Worm (Caenorhabditis elegans) whole organism, young adult: ENCODE data around the gene str-261.

ENCODE experiments used
- D2030.7 ChIP-seq: fragments of 200-800 bp; sonication (Bioruptor generic); IDR thresholded peaks from 2 replicates; pipeline ENCODE4 v1.3.6; 2022; ENCODE audit warnings: missing genetic modification reagents, missing genetic modification characterization, missing compliant biosample characterization
- F37B4.10 ChIP-seq: fragments of 200-800 bp; sonication (Bioruptor generic); IDR thresholded peaks from 2 replicates; pipeline ENCODE4 v1.3.6; 2022; ENCODE audit warnings: missing genetic modification characterization, missing compliant biosample characterization
- Y53G8AR.9 ChIP-seq: fragments of 200-800 bp; sonication (Bioruptor generic); conservative IDR thresholded peaks from 2 replicates; pipeline ENCODE4 v1.3.6; 2022; ENCODE audit warnings: missing genetic modification reagents, missing genetic modification characterization, missing compliant biosample characterization
- aptf-2 ChIP-seq: fragments of 200-800 bp; sonication (Bioruptor generic); conservative IDR thresholded peaks from 2 replicates; pipeline ENCODE4 v1.3.6; 2022; ENCODE audit warnings: missing genetic modification reagents, missing genetic modification characterization, missing compliant biosample characterization
- ccch-3 ChIP-seq: fragments of 200-800 bp; sonication (Bioruptor generic); optimal IDR thresholded peaks from 2 replicates; lab custom pipeline; 2018; ENCODE audit warnings: mild to moderate bottlenecking, missing genetic modification characterization, missing compliant biosample characterization
- cebp-1 ChIP-seq, 2 experiments: fragments of 200-800 bp in 1 of 2; sonication (Bioruptor generic) in 1 of 2; sonication (generic microtip) in 1 of 2; IDR thresholded peaks in 1 of 2; optimal IDR thresholded peaks in 1 of 2; 2 replicates each; pipeline versions ENCODE4 v1.3.6 to Lab custom; 2017 to 2022; ENCODE audit warnings: missing compliant biosample characterization in 2 of 2, missing genetic modification characterization in 2 of 2, mild to moderate bottlenecking in 1 of 2, missing genetic modification reagents in 1 of 2, moderate library complexity in 1 of 2
- ceh-100 ChIP-seq: fragments of 200-800 bp; sonication (Bioruptor generic); IDR thresholded peaks from 2 replicates; pipeline ENCODE4 v1.3.6; 2022; ENCODE audit warnings: missing genetic modification reagents, missing genetic modification characterization, missing compliant biosample characterization
- ceh-40 ChIP-seq: fragments of 200-800 bp; sonication (Bioruptor generic); IDR thresholded peaks from 2 replicates; pipeline ENCODE4 v1.3.6; 2022; ENCODE audit warnings: missing genetic modification characterization, missing compliant biosample characterization
- ceh-79 ChIP-seq: sonication (generic microtip); optimal IDR thresholded peaks from 2 replicates; lab custom pipeline; 2017; ENCODE audit warnings: mild to moderate bottlenecking, missing genetic modification characterization, missing compliant biosample characterization
- die-1 ChIP-seq: sonication (generic microtip); optimal IDR thresholded peaks from 2 replicates; lab custom pipeline; 2016; ENCODE audit warnings: missing genotype, mild to moderate bottlenecking, missing genetic modification characterization, missing compliant biosample characterization
- efl-1 ChIP-seq: fragments of 150-350 bp; optimal IDR thresholded peaks from 2 replicates; lab custom pipeline; 2014; ENCODE audit warnings: missing biosample characterization, missing genetic modification reagents, missing genetic modification characterization
- hmg-20 ChIP-seq: fragments of 200-800 bp; sonication (Bioruptor generic); IDR thresholded peaks from 2 replicates; pipeline ENCODE4 v1.3.6; 2022; ENCODE audit warnings: missing genetic modification reagents, missing genetic modification characterization, missing compliant biosample characterization
- hsf-1 ChIP-seq: fragments of 200-800 bp; sonication (Bioruptor generic); IDR thresholded peaks from 2 replicates; pipeline ENCODE4 v1.3.6; 2022; ENCODE audit warnings: missing genetic modification reagents, missing genetic modification characterization, missing compliant biosample characterization
- lin-35 ChIP-seq, 3 experiments: fragments of 150-350 bp in 2 of 3; sonication (generic microtip) in 1 of 3; optimal IDR thresholded peaks; 2 replicates each; lab custom pipeline; 2014 to 2018; ENCODE audit warnings: missing biosample characterization in 3 of 3, missing genetic modification characterization in 3 of 3, missing genetic modification reagents in 3 of 3
- lin-40 ChIP-seq: sonication (generic microtip); optimal IDR thresholded peaks from 2 replicates; lab custom pipeline; 2016; ENCODE audit warnings: missing genetic modification characterization, mild to moderate bottlenecking, missing compliant biosample characterization, missing genotype, missing genetic modification reagents
- lsl-1 ChIP-seq: fragments of 200-800 bp; sonication (Bioruptor generic); optimal IDR thresholded peaks from 2 replicates; lab custom pipeline; 2018; ENCODE audit warnings: mild to moderate bottlenecking, missing genetic modification characterization, moderate library complexity, missing compliant biosample characterization
- lsy-27 ChIP-seq: sonication (generic microtip); optimal IDR thresholded peaks from 2 replicates; lab custom pipeline; 2017; ENCODE audit warnings: missing genetic modification characterization, mild to moderate bottlenecking, missing compliant biosample characterization, antibody characterized with exemption, missing genotype, borderline replicate concordance; ENCODE audit not compliant: insufficient read depth
- madf-6 ChIP-seq: fragments of 200-800 bp; sonication (Bioruptor generic); IDR thresholded peaks from 2 replicates; pipeline ENCODE4 v1.3.6; 2022; ENCODE audit warnings: missing genetic modification reagents, missing genetic modification characterization, missing compliant biosample characterization
- mcd-1 ChIP-seq: fragments of 200-800 bp; sonication (Bioruptor generic); IDR thresholded peaks from 2 replicates; pipeline ENCODE4 v1.3.6; 2022; ENCODE audit warnings: missing genetic modification reagents, missing genetic modification characterization, missing compliant biosample characterization
- mes-4 ChIP-seq: sonication (generic microtip); optimal IDR thresholded peaks from 2 replicates; lab custom pipeline; 2016; ENCODE audit warnings: missing genotype, missing genetic modification characterization, missing compliant biosample characterization
- nhr-120 ChIP-seq: fragments of 200-800 bp; sonication (Bioruptor generic); IDR thresholded peaks from 2 replicates; pipeline ENCODE4 v1.3.6; 2022; ENCODE audit warnings: missing genetic modification characterization, missing compliant biosample characterization
- nhr-80 ChIP-seq: sonication (generic microtip); optimal IDR thresholded peaks from 2 replicates; lab custom pipeline; 2016; ENCODE audit warnings: missing genetic modification characterization, missing compliant biosample characterization
- repo-1 ChIP-seq: sonication (generic microtip); optimal IDR thresholded peaks from 2 replicates; lab custom pipeline; 2017; ENCODE audit warnings: mild to moderate bottlenecking, missing genetic modification characterization, missing compliant biosample characterization
- sea-2 ChIP-seq: fragments of 200-800 bp; sonication (Bioruptor generic); IDR thresholded peaks from 2 replicates; pipeline ENCODE4 v1.3.6; 2022; ENCODE audit warnings: missing genetic modification characterization, missing compliant biosample characterization
- tbx-9 ChIP-seq: sonication (generic microtip); optimal IDR thresholded peaks from 2 replicates; lab custom pipeline; 2016; ENCODE audit warnings: borderline replicate concordance, missing genetic modification characterization, inconsistent platforms, missing compliant biosample characterization
- zfh-2 ChIP-seq: fragments of 200-800 bp; sonication (Bioruptor generic); conservative IDR thresholded peaks from 2 replicates; pipeline ENCODE4 v1.3.6; 2022; ENCODE audit warnings: missing genetic modification reagents, missing genetic modification characterization, missing compliant biosample characterization
- ztf-18 ChIP-seq: sonication (generic microtip); optimal IDR thresholded peaks from 2 replicates; lab custom pipeline; 2016; ENCODE audit warnings: missing genotype, mild to moderate bottlenecking, missing genetic modification characterization, missing compliant biosample characterization
- ztf-26 ChIP-seq: sonication (generic microtip); optimal IDR thresholded peaks from 2 replicates; lab custom pipeline; 2017; ENCODE audit warnings: missing genetic modification characterization, missing compliant biosample characterization

Gene str-261

ce11 chrIII:11036132-11036531, 38.2 kb upstream of the str-261 start (continued):
- TF ChIP-seq ceh-40 (GFP tag; lab: Robert Waterston, UW), result no peak
- TF ChIP-seq aptf-2 (GFP tag; lab: Robert Waterston, UW), result no peak
- peak; percentile 86 for TF ChIP-seq mcd-1 (GFP tag; lab: Robert Waterston, UW)
- peak; percentile 64; the same call in 1 of the 2 replicates for TF ChIP-seq hsf-1 (GFP tag; lab: Robert Waterston, UW)
- peak; percentile 70 for TF ChIP-seq efl-1
- TF ChIP-seq lsy-27 (tag; lab: Kevin White, UChicago), result no peak
- TF ChIP-seq die-1 (tag; lab: Kevin White, UChicago), result no peak
- TF ChIP-seq F37B4.10, result no peak

- TF ChIP-seq Y53G8AR.9 (GFP tag; lab: Robert Waterston, UW) (no peak), ccch-3 (GFP tag; lab: Kevin White, UChicago) (no peak), ztf-26 (tag; lab: Kevin White, UChicago) (no peak), hmg-20 (GFP tag; lab: Robert Waterston, UW) (no peak), ztf-18 (no peak), madf-6 (GFP tag; lab: Robert Waterston, UW) (no peak)
Observed at ce11 chrIII:11036640-11037039, 37.7 kb upstream of the str-261 start, which contains the start of gene spat-2. spat-2 (plus strand) TSS chrIII:11036940.

- 0 out of 2 replicates have a peak, but pooled peaks have one; percentile 10 for TF ChIP-seq mcd-1 (GFP tag; lab: Robert Waterston, UW)
- TF ChIP-seq lin-40 (tag; lab: Kevin White, UChicago), result no peak
- no peak for TF ChIP-seq sea-2 (GFP tag; lab: Robert Waterston, UW)
- no peak for TF ChIP-seq nhr-120 (GFP tag; lab: Robert Waterston, UW)
- TF ChIP-seq zfh-2 (GFP tag; lab: Robert Waterston, UW), result 0 out of 2 replicates have a peak, but pooled peaks have one; percentile 23
Observed at ce11 chrIII:11039250-11039649, 35.1 kb upstream of the str-261 start.

ce11 chrIII:11040606-11041005, 33.7 kb upstream of the str-261 start:
- TF ChIP-seq nhr-80 (tag; lab: Kevin White, UChicago) (peak; percentile 29), lsl-1 (GFP tag; lab: Kevin White, UChicago) (no peak)

- TF ChIP-seq ceh-79 (tag; lab: Kevin White, UChicago), result no peak
- peak; percentile 69 for TF ChIP-seq zfh-2 (GFP tag; lab: Robert Waterston, UW)
- TF ChIP-seq ceh-100, result no peak
- no peak for TF ChIP-seq tbx-9 (tag; lab: Kevin White, UChicago)
- no peak for TF ChIP-seq mes-4 (tag; lab: Kevin White, UChicago)
- no peak for TF ChIP-seq repo-1 (tag; lab: Kevin White, UChicago)
- TF ChIP-seq lin-35 (GFP tag; optimal IDR thresholded peaks at IDR 0.05; lab: Kevin White, UChicago), result no peak
Observed at ce11 chrIII:11045196-11045595, 29.1 kb upstream of the str-261 start.

DNA sequence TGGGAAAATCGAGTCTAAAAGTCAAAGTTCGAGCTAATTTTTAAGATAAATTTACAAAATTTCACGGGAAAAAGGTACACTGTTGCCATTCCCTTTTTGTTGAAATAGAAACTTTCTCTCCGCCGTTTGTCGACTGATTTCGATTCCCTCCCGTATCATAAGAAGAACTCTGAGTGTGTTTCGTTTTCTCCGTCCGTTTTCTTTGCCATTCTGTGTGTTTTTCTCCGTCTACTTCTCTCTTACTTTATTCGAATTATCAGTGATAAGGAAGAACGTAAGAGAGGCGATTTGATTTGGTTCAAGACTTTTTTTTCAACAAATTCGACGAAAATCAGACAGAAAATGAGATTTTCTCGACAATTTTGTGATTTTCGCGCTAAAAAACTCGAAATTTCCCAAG, 27.8 kb upstream of the str-261 start:
- TF ChIP-seq nhr-80 (tag; lab: Kevin White, UChicago), result peak; percentile 76
- no peak for TF ChIP-seq cebp-1 (GFP tag; IDR thresholded peaks at IDR 0.05; lab: Robert Waterston, UW)
- peak; percentile 2 for TF ChIP-seq cebp-1 (tag; optimal IDR thresholded peaks at IDR 0.05; lab: Kevin White, UChicago)
- TF ChIP-seq D2030.7 (GFP tag; lab: Robert Waterston, UW), result no peak
